Fruit fly (Drosophila melanogaster): ENCODE results near the gene CG32638.

The CG32638 gene

dm6 chrX:13131063-13131773 lies 2.6 kb upstream of the CG32638 start (continued):
- peak; percentile 99 for TF ChIP-seq CG7372 (GFP tag; IDR thresholded peaks at IDR 0.05)
- TF ChIP-seq CG2889 (GFP tag; IDR thresholded peaks at IDR 0.05) = peak; percentile 99
- TF ChIP-seq nerfin-1 (tag; optimal IDR thresholded peaks at IDR 0.05) = peak; percentile 95
- peak; percentile 99 for TF ChIP-seq tx (GFP tag; optimal IDR thresholded peaks at IDR 0.05)
- peak; percentile 99 for TF ChIP-seq zfh2 (GFP tag; optimal IDR thresholded peaks at IDR 0.05)
- peak; percentile 99 for TF ChIP-seq Hsf (GFP tag; optimal IDR thresholded peaks at IDR 0.05)
- TF ChIP-seq dimm (GFP tag; IDR thresholded peaks at IDR 0.05) = peak; percentile 99
- TF ChIP-seq sens-2 (GFP tag; IDR thresholded peaks at IDR 0.05) = peak; percentile 98
- TF ChIP-seq CG12299 (tag; optimal IDR thresholded peaks at IDR 0.05) = peak; percentile 97
- TF ChIP-seq CG6791 (GFP tag; IDR thresholded peaks at IDR 0.05; ENCODE audit: partially characterized antibody) = peak; percentile 42; the same call in 1 of the 3 replicates
- TF ChIP-seq gt (GFP tag; IDR thresholded peaks at IDR 0.05) = peak; percentile 97
- TF ChIP-seq Antp (GFP tag; optimal IDR thresholded peaks at IDR 0.05) = peak; percentile 100
- peak; percentile 97 for TF ChIP-seq Ravus (GFP tag; IDR thresholded peaks at IDR 0.05)
- peak; percentile 90 for TF ChIP-seq trem (tag; optimal IDR thresholded peaks at IDR 0.05)
- TF ChIP-seq her (GFP tag; optimal IDR thresholded peaks at IDR 0.05) = peak; percentile 98
- TF ChIP-seq Sry-β (GFP tag; optimal IDR thresholded peaks at IDR 0.05) = peak; percentile 58
- peak; percentile 80 for TF ChIP-seq bigmax (GFP tag; optimal IDR thresholded peaks at IDR 0.05)
- TF ChIP-seq gro (GFP tag; optimal IDR thresholded peaks at IDR 0.05) = peak; percentile 99
- TF ChIP-seq crp (GFP tag; optimal IDR thresholded peaks at IDR 0.05) = peak in 1 of 2 experiments; percentile 74
- no peak for TF ChIP-seq Sin3A (optimal IDR thresholded peaks at IDR 0.05)
- peak; percentile 99 for TF ChIP-seq gsb (GFP tag; IDR thresholded peaks at IDR 0.05)
- TF ChIP-seq Sry-δ (GFP tag; optimal IDR thresholded peaks at IDR 0.05) = peak; percentile 78
- peak; percentile 93 for TF ChIP-seq psq (GFP tag; optimal IDR thresholded peaks at IDR 0.05)
- peak; percentile 3; the same call in 1 of the 2 replicates for TF ChIP-seq CG42726 (GFP tag; IDR thresholded peaks at IDR 0.05; ENCODE audit: partially characterized antibody)
- peak; percentile 68 for TF ChIP-seq pfk (GFP tag; optimal IDR thresholded peaks at IDR 0.05)
- peak; percentile 99 for TF ChIP-seq CG1792 (GFP tag; optimal IDR thresholded peaks at IDR 0.05)
- peak; percentile 93 for TF ChIP-seq Jarid2 (GFP tag; optimal IDR thresholded peaks at IDR 0.05)
- peak; percentile 99 for TF ChIP-seq gem (tag; optimal IDR thresholded peaks at IDR 0.05)
- TF ChIP-seq CG3163 (GFP tag; optimal IDR thresholded peaks at IDR 0.05) = peak; percentile 97
- TF ChIP-seq CG11247 (GFP tag; IDR thresholded peaks at IDR 0.05) = peak; percentile 99
- peak; percentile 96 for TF ChIP-seq ftz-f1 (GFP tag; optimal IDR thresholded peaks at IDR 0.05)
- TF ChIP-seq CG7928 (GFP tag; optimal IDR thresholded peaks at IDR 0.05) = peak; percentile 85
- TF ChIP-seq CG7987 (GFP tag; optimal IDR thresholded peaks at IDR 0.05) = peak; percentile 95
- peak; percentile 99 for TF ChIP-seq CG8765 (GFP tag; IDR thresholded peaks at IDR 0.05)
- TF ChIP-seq Ada2b (GFP tag; IDR thresholded peaks at IDR 0.05) = peak; percentile 99
- peak; percentile 98 for TF ChIP-seq dm (GFP tag; optimal IDR thresholded peaks at IDR 0.05)
- peak; percentile 84 for TF ChIP-seq z (GFP tag; IDR thresholded peaks at IDR 0.05)
- peak; percentile 67 for TF ChIP-seq Dip2 (GFP tag; IDR thresholded peaks at IDR 0.05)
- peak; percentile 99 for TF ChIP-seq CG13296 (GFP tag; optimal IDR thresholded peaks at IDR 0.05)
- TF ChIP-seq CG15514 (GFP tag; optimal IDR thresholded peaks at IDR 0.05) = peak; percentile 96
- TF ChIP-seq CG13123 (GFP tag; optimal IDR thresholded peaks at IDR 0.05) = peak; percentile 98
- peak; percentile 99 for TF ChIP-seq E2f1 (GFP tag; IDR thresholded peaks at IDR 0.05)
- TF ChIP-seq nom (GFP tag; optimal IDR thresholded peaks at IDR 0.05) = peak; percentile 73
- peak; percentile 99 for TF ChIP-seq fu2 (GFP tag; optimal IDR thresholded peaks at IDR 0.05)
- TF ChIP-seq Hr78 (GFP tag; optimal IDR thresholded peaks at IDR 0.05) = peak in 1 of 2 experiments; percentile 87
- no peak for TF ChIP-seq hth (optimal IDR thresholded peaks at IDR 0.05)
- peak; percentile 93 for TF ChIP-seq exex (tag; optimal IDR thresholded peaks at IDR 0.05)
- peak; percentile 96 for TF ChIP-seq sd (tag; optimal IDR thresholded peaks at IDR 0.05)
- TF ChIP-seq CG7745 (tag; optimal IDR thresholded peaks at IDR 0.05) = peak; percentile 72
- TF ChIP-seq CG17802 (tag; optimal IDR thresholded peaks at IDR 0.05) = peak; percentile 89
